Fruit fly (Drosophila melanogaster): Measurements from ENCODE around the gene CG4462.

The CG4462 gene

DNA sequence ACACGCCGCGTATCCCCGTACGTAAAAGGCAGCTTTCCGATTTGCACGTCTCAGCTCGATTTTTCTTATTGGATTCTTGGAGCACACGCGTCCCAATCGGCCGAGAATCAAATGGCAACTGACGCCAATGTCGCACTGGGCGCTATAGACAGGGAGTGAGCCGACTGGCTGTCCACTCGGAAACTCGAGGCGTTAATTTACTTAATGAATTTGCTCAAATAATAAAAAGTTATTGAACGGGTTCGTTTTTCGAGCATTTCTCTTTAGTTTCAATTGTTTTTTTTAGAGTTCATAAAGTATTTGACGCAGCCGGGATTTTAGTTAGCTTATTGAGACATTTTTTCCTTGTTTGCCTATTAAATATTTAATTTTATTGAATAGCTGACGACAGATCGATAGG, at the start of gene CG4462:
Gene CG4462, minus strand, starts transcription at position 101 of the 400 bp plus-strand sequence.
- TF ChIP-seq ttk (optimal IDR thresholded peaks at IDR 0.05) (no peak), psq (optimal IDR thresholded peaks at IDR 0.05) (no peak), Sin3A (optimal IDR thresholded peaks at IDR 0.05) (no peak), insv (optimal IDR thresholded peaks at IDR 0.05) (no peak), Myc (optimal IDR thresholded peaks at IDR 0.05) (no peak), h (optimal IDR thresholded peaks at IDR 0.05) (no peak)

DNA sequence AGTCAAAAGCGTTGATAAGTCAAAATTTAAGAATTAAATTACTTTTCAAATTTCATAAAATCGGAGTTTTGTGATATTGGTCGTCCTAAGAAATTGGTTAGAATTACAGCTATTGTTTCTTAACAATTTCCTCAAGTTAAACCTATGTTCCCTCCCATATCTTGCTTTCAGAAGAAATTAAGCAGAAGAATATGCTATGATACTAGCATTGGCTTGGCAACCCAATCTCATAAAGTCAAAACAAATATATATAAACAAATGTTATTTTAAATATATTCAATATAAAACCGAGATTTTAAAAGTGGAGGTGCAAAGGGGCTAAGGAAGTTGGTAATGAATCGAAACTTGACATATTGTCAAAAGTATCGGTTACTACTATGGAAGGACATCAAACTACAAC, 47.4 kb upstream of the CG4462 start, which contains the start of gene CG31213:
Gene CG31213, plus strand, starts transcription at position 301 of the 400 bp plus-strand sequence.
- TF ChIP-seq Sin3A (optimal IDR thresholded peaks at IDR 0.05) (no peak), insv (optimal IDR thresholded peaks at IDR 0.05) (no peak), h (optimal IDR thresholded peaks at IDR 0.05) (no peak), Myc (optimal IDR thresholded peaks at IDR 0.05) (no peak), psq (optimal IDR thresholded peaks at IDR 0.05) (no peak), ttk (optimal IDR thresholded peaks at IDR 0.05) (no peak)

- TF ChIP-seq Sin3A (optimal IDR thresholded peaks at IDR 0.05), result no peak
- no peak for TF ChIP-seq psq (optimal IDR thresholded peaks at IDR 0.05)
- TF ChIP-seq insv (optimal IDR thresholded peaks at IDR 0.05), result no peak
- TF ChIP-seq h (optimal IDR thresholded peaks at IDR 0.05), result no peak
Measured at dm6 chr3R:19968695-19969094, 43.5 kb upstream of the CG4462 start.

- TF ChIP-seq Sin3A (optimal IDR thresholded peaks at IDR 0.05) (no peak), ttk (optimal IDR thresholded peaks at IDR 0.05) (no peak), psq (optimal IDR thresholded peaks at IDR 0.05) (no peak), Myc (optimal IDR thresholded peaks at IDR 0.05) (no peak), h (optimal IDR thresholded peaks at IDR 0.05) (no peak), insv (optimal IDR thresholded peaks at IDR 0.05) (no peak)
Measured at dm6 chr3R:19948143-19948542, 23.0 kb upstream of the CG4462 start, which contains the start of gene CG4783. Gene CG4783, plus strand, starts transcription at chr3R:19948443.

- no peak for TF ChIP-seq Sin3A (optimal IDR thresholded peaks at IDR 0.05)
- TF ChIP-seq h (optimal IDR thresholded peaks at IDR 0.05), result no peak
- TF ChIP-seq psq (optimal IDR thresholded peaks at IDR 0.05), result no peak
Measured at dm6 chr3R:19942312-19942711, 17.1 kb upstream of the CG4462 start, which contains the start of gene CG46042. Gene CG46042, minus strand, starts transcription at chr3R:19942412.

- TF ChIP-seq ttk (optimal IDR thresholded peaks at IDR 0.05) (no peak), h (optimal IDR thresholded peaks at IDR 0.05) (no peak), insv (optimal IDR thresholded peaks at IDR 0.05) (no peak), psq (optimal IDR thresholded peaks at IDR 0.05) (no peak), Myc (optimal IDR thresholded peaks at IDR 0.05) (no peak), Sin3A (optimal IDR thresholded peaks at IDR 0.05) (no peak)
Measured at dm6 chr3R:19938941-19939587, 13.9 kb upstream of the CG4462 start.

dm6 chr3R:19935777-19936125, 10.6 kb upstream of the CG4462 start:
- TF ChIP-seq Myc (optimal IDR thresholded peaks at IDR 0.05) (no peak), ttk (optimal IDR thresholded peaks at IDR 0.05) (no peak), Sin3A (optimal IDR thresholded peaks at IDR 0.05) (no peak), insv (optimal IDR thresholded peaks at IDR 0.05) (no peak), h (optimal IDR thresholded peaks at IDR 0.05) (no peak), psq (optimal IDR thresholded peaks at IDR 0.05) (no peak)

- no peak for TF ChIP-seq h (optimal IDR thresholded peaks at IDR 0.05)
- no peak for TF ChIP-seq Myc (optimal IDR thresholded peaks at IDR 0.05)
- TF ChIP-seq psq (optimal IDR thresholded peaks at IDR 0.05), result no peak
- no peak for TF ChIP-seq Sin3A (optimal IDR thresholded peaks at IDR 0.05)
- no peak for TF ChIP-seq insv (optimal IDR thresholded peaks at IDR 0.05)
- TF ChIP-seq ttk (optimal IDR thresholded peaks at IDR 0.05), result no peak
Measured at dm6 chr3R:19934840-19935776, 9.9 kb upstream of the CG4462 start, which contains the start of gene mira. Gene mira, minus strand, starts transcription at chr3R:19935120.

- TF ChIP-seq psq (optimal IDR thresholded peaks at IDR 0.05) (no peak), h (optimal IDR thresholded peaks at IDR 0.05) (no peak), Myc (optimal IDR thresholded peaks at IDR 0.05) (no peak), insv (optimal IDR thresholded peaks at IDR 0.05) (no peak)
Measured at dm6 chr3R:19932169-19932568, 7.0 kb upstream of the CG4462 start.

DNA sequence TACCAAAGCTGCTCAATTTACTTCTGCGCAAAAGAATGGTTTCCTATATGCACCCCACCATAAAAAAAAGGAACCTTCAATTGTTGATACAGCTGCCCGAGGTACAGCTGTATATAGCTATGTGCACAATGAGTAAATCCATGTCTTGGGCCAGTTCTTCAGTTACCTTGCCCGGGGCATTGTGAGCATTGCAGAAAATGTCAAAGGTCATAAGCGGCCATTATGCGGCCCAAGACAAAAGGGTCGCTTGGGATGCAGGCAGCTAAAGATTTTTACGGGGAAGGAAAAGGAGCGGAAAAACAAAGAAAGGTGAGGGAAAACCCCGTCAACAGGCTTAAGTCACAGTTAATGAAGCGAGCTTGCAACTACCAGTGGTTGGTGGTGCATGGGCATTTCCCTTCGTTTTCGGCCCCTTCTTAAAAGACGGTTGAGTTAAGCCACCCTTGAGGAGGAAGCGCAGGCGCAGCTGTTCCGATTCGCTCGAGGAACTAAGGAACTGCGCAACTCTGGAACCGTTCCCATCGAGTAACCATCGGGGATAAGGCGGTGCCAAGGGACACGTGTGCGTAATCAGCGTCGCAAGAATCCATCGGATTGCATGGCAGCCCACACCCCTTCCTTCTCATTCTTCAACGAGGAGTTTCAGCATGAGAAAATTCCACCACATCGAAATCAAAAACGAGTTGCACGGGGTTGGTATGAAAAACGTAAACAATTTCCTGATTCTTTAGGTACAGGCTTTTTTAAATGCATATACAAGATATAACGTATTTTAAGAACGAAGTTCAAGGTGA, 5.9 kb upstream of the CG4462 start:
- TF ChIP-seq insv (optimal IDR thresholded peaks at IDR 0.05) (no peak), psq (optimal IDR thresholded peaks at IDR 0.05) (no peak), h (optimal IDR thresholded peaks at IDR 0.05) (no peak), Sin3A (optimal IDR thresholded peaks at IDR 0.05) (no peak), ttk (optimal IDR thresholded peaks at IDR 0.05) (no peak), Myc (optimal IDR thresholded peaks at IDR 0.05) (no peak)

dm6 chr3R:19928544-19928943, 3.4 kb upstream of the CG4462 start, which contains the start of gene CG4459:
Gene CG4459, minus strand, starts transcription at chr3R:19928644.
- TF ChIP-seq h (optimal IDR thresholded peaks at IDR 0.05) (no peak), insv (optimal IDR thresholded peaks at IDR 0.05) (no peak), ttk (optimal IDR thresholded peaks at IDR 0.05) (no peak), Sin3A (optimal IDR thresholded peaks at IDR 0.05) (no peak), psq (optimal IDR thresholded peaks at IDR 0.05) (no peak), Myc (optimal IDR thresholded peaks at IDR 0.05) (no peak)

All from Kc167 (cell line).